Worm (Caenorhabditis elegans) whole organism, young adult: ENCODE data around the gene daao-1.

ENCODE experiments used
- B0336.3 ChIP-seq: fragments of 200-800 bp; sonication (Bioruptor generic); IDR thresholded peaks from 2 replicates; pipeline ENCODE4 v1.3.6; 2022; ENCODE audit warnings: missing genetic modification characterization, missing compliant biosample characterization
- D2030.7 ChIP-seq: fragments of 200-800 bp; sonication (Bioruptor generic); IDR thresholded peaks from 2 replicates; pipeline ENCODE4 v1.3.6; 2022; ENCODE audit warnings: missing genetic modification reagents, missing genetic modification characterization, missing compliant biosample characterization
- F22D6.2 ChIP-seq: sonication (generic microtip); optimal IDR thresholded peaks from 2 replicates; lab custom pipeline; 2016; ENCODE audit warnings: mild to moderate bottlenecking, missing genetic modification characterization, missing compliant biosample characterization
- F33H1.4 ChIP-seq: fragments of 200-800 bp; sonication (Bioruptor generic); IDR thresholded peaks from 2 replicates; pipeline ENCODE4 v1.3.6; 2022; ENCODE audit warnings: missing genetic modification reagents, missing genetic modification characterization, missing compliant biosample characterization
- F37B4.10 ChIP-seq: fragments of 200-800 bp; sonication (Bioruptor generic); IDR thresholded peaks from 2 replicates; pipeline ENCODE4 v1.3.6; 2022; ENCODE audit warnings: missing genetic modification characterization, missing compliant biosample characterization
- F39B2.1 ChIP-seq: fragments of 200-800 bp; sonication (Bioruptor generic); IDR thresholded peaks from 2 replicates; pipeline ENCODE4 v1.3.6; 2022; ENCODE audit warnings: missing genetic modification reagents, missing genetic modification characterization, missing compliant biosample characterization
- F57A8.1 ChIP-seq: fragments of 200-800 bp; sonication (Bioruptor generic); optimal IDR thresholded peaks from 2 replicates; lab custom pipeline; 2018; ENCODE audit warnings: mild to moderate bottlenecking, missing genetic modification characterization, moderate library complexity, missing compliant biosample characterization
- K11D2.4 ChIP-seq: fragments of 200-800 bp; sonication (Bioruptor generic); IDR thresholded peaks from 2 replicates; pipeline ENCODE4 v1.3.6; 2022; ENCODE audit warnings: missing genetic modification reagents, missing genetic modification characterization, missing compliant biosample characterization
- K12H6.12 ChIP-seq: fragments of 200-800 bp; sonication (Bioruptor generic); optimal IDR thresholded peaks from 2 replicates; lab custom pipeline; 2018; ENCODE audit warnings: mild to moderate bottlenecking, missing genetic modification characterization, missing compliant biosample characterization
- T07F8.4 ChIP-seq: sonication (generic microtip); optimal IDR thresholded peaks from 2 replicates; lab custom pipeline; 2016; ENCODE audit warnings: mild to moderate bottlenecking, missing genetic modification characterization, moderate library complexity, missing compliant biosample characterization
- T26A5.8 ChIP-seq: sonication (generic microtip); optimal IDR thresholded peaks from 2 replicates; lab custom pipeline; 2016; ENCODE audit warnings: missing genetic modification characterization, missing compliant biosample characterization
- Y79H2A.3 ChIP-seq: fragments of 200-800 bp; sonication (Bioruptor generic); conservative IDR thresholded peaks from 2 replicates; pipeline ENCODE4 v1.3.6; 2022; ENCODE audit warnings: missing genetic modification reagents, missing genetic modification characterization, missing compliant biosample characterization
- Y95B8A.8 ChIP-seq: fragments of 200-800 bp; sonication (Bioruptor generic); IDR thresholded peaks from 2 replicates; pipeline ENCODE4 v1.3.6; 2022; ENCODE audit warnings: missing genetic modification reagents, missing genetic modification characterization, missing compliant biosample characterization
- athp-1 ChIP-seq: sonication (generic microtip); optimal IDR thresholded peaks from 2 replicates; lab custom pipeline; 2017; ENCODE audit warnings: mild to moderate bottlenecking, missing genetic modification characterization, missing compliant biosample characterization
- attf-6 ChIP-seq: fragments of 200-800 bp; sonication (Bioruptor generic); IDR thresholded peaks from 2 replicates; pipeline ENCODE4 v1.3.6; 2022; ENCODE audit warnings: missing genetic modification reagents, missing genetic modification characterization, missing compliant biosample characterization
- bed-1 ChIP-seq: fragments of 200-800 bp; sonication (Bioruptor generic); IDR thresholded peaks from 2 replicates; pipeline ENCODE4 v1.3.6; 2022; ENCODE audit warnings: missing genetic modification reagents, missing genetic modification characterization, missing compliant biosample characterization
- bed-2 ChIP-seq: fragments of 200-800 bp; sonication (Bioruptor generic); IDR thresholded peaks from 2 replicates; pipeline ENCODE4 v1.3.6; 2022; ENCODE audit warnings: missing genetic modification reagents, missing genetic modification characterization, missing compliant biosample characterization
- ccch-3 ChIP-seq: fragments of 200-800 bp; sonication (Bioruptor generic); optimal IDR thresholded peaks from 2 replicates; lab custom pipeline; 2018; ENCODE audit warnings: mild to moderate bottlenecking, missing genetic modification characterization, missing compliant biosample characterization
- cebp-2 ChIP-seq: fragments of 200-800 bp; sonication (Bioruptor generic); IDR thresholded peaks from 2 replicates; pipeline ENCODE4 v1.3.6; 2022; ENCODE audit warnings: missing genetic modification characterization, missing compliant biosample characterization
- ceh-27 ChIP-seq: fragments of 200-800 bp; sonication (Bioruptor generic); optimal IDR thresholded peaks from 2 replicates; lab custom pipeline; 2018; ENCODE audit warnings: mild to moderate bottlenecking, missing genetic modification characterization, moderate library complexity, missing compliant biosample characterization
- ceh-40 ChIP-seq: fragments of 200-800 bp; sonication (Bioruptor generic); IDR thresholded peaks from 2 replicates; pipeline ENCODE4 v1.3.6; 2022; ENCODE audit warnings: missing genetic modification characterization, missing compliant biosample characterization
- ceh-79 ChIP-seq: sonication (generic microtip); optimal IDR thresholded peaks from 2 replicates; lab custom pipeline; 2017; ENCODE audit warnings: mild to moderate bottlenecking, missing genetic modification characterization, missing compliant biosample characterization
- ceh-91 ChIP-seq: fragments of 200-800 bp; sonication (Bioruptor generic); IDR thresholded peaks from 2 replicates; pipeline ENCODE4 v1.3.6; 2022; ENCODE audit warnings: missing genetic modification reagents, missing genetic modification characterization, missing compliant biosample characterization
- die-1 ChIP-seq: sonication (generic microtip); optimal IDR thresholded peaks from 2 replicates; lab custom pipeline; 2016; ENCODE audit warnings: missing genotype, mild to moderate bottlenecking, missing genetic modification characterization, missing compliant biosample characterization
- dox-1 ChIP-seq: fragments of 200-800 bp; sonication (Bioruptor generic); IDR thresholded peaks from 2 replicates; pipeline ENCODE4 v1.3.6; 2022; ENCODE audit warnings: missing genetic modification reagents, missing genetic modification characterization, missing compliant biosample characterization
- dpff-1 ChIP-seq: sonication (generic microtip); optimal IDR thresholded peaks from 2 replicates; lab custom pipeline; 2017; ENCODE audit warnings: mild to moderate bottlenecking, missing genetic modification characterization, missing compliant biosample characterization
- egl-44 ChIP-seq: fragments of 200-800 bp; sonication (Bioruptor generic); IDR thresholded peaks from 2 replicates; pipeline ENCODE4 v1.3.6; 2022; ENCODE audit warnings: missing genetic modification reagents, missing genetic modification characterization, missing compliant biosample characterization
- ekl-4 ChIP-seq: fragments of 200-800 bp; sonication (Bioruptor generic); IDR thresholded peaks from 2 replicates; pipeline ENCODE4 v1.3.6; 2022; ENCODE audit warnings: missing genetic modification reagents, missing genetic modification characterization, missing compliant biosample characterization
- ets-4 ChIP-seq: fragments of 200-800 bp; sonication (Bioruptor generic); optimal IDR thresholded peaks from 2 replicates; lab custom pipeline; 2018; ENCODE audit warnings: mild to moderate bottlenecking, missing genetic modification characterization, missing compliant biosample characterization
- fkh-3 ChIP-seq: sonication (generic microtip); optimal IDR thresholded peaks from 2 replicates; lab custom pipeline; 2016; ENCODE audit warnings: mild to moderate bottlenecking, missing genetic modification characterization, missing compliant biosample characterization
- him-1 ChIP-seq: sonication (generic microtip); optimal IDR thresholded peaks from 2 replicates; lab custom pipeline; 2016; ENCODE audit warnings: missing genotype, missing genetic modification reagents, missing genetic modification characterization, missing compliant biosample characterization
- hmg-20 ChIP-seq: fragments of 200-800 bp; sonication (Bioruptor generic); IDR thresholded peaks from 2 replicates; pipeline ENCODE4 v1.3.6; 2022; ENCODE audit warnings: missing genetic modification reagents, missing genetic modification characterization, missing compliant biosample characterization
- hsf-1 ChIP-seq: fragments of 200-800 bp; sonication (Bioruptor generic); IDR thresholded peaks from 2 replicates; pipeline ENCODE4 v1.3.6; 2022; ENCODE audit warnings: missing genetic modification reagents, missing genetic modification characterization, missing compliant biosample characterization
- lag-1 ChIP-seq: fragments of 200-800 bp; sonication (Bioruptor generic); IDR thresholded peaks from 2 replicates; pipeline ENCODE4 v1.3.6; 2022; ENCODE audit warnings: missing genetic modification reagents, missing genetic modification characterization, missing compliant biosample characterization
- let-607 ChIP-seq, 2 experiments: fragments of 200-800 bp in 1 of 2; sonication (Bioruptor generic) in 1 of 2; sonication (generic microtip) in 1 of 2; optimal IDR thresholded peaks; 2 replicates each; lab custom pipeline; 2016 to 2018; ENCODE audit warnings: mild to moderate bottlenecking in 2 of 2, missing compliant biosample characterization in 2 of 2, missing genetic modification characterization in 2 of 2, moderate library complexity in 2 of 2, missing genotype in 1 of 2
- lin-35 ChIP-seq, 3 experiments: fragments of 150-350 bp in 2 of 3; sonication (generic microtip) in 1 of 3; optimal IDR thresholded peaks; 2 replicates each; lab custom pipeline; 2014 to 2018; ENCODE audit warnings: missing biosample characterization in 3 of 3, missing genetic modification characterization in 3 of 3, missing genetic modification reagents in 3 of 3
- lin-40 ChIP-seq: sonication (generic microtip); optimal IDR thresholded peaks from 2 replicates; lab custom pipeline; 2016; ENCODE audit warnings: missing genetic modification characterization, mild to moderate bottlenecking, missing compliant biosample characterization, missing genotype, missing genetic modification reagents
- madf-3 ChIP-seq: fragments of 200-800 bp; sonication (Bioruptor generic); IDR thresholded peaks from 2 replicates; pipeline ENCODE4 v1.3.6; 2022; ENCODE audit warnings: missing genetic modification reagents, missing genetic modification characterization, missing compliant biosample characterization
- madf-6 ChIP-seq: fragments of 200-800 bp; sonication (Bioruptor generic); IDR thresholded peaks from 2 replicates; pipeline ENCODE4 v1.3.6; 2022; ENCODE audit warnings: missing genetic modification reagents, missing genetic modification characterization, missing compliant biosample characterization
- mel-28 ChIP-seq: sonication (generic microtip); optimal IDR thresholded peaks from 2 replicates; lab custom pipeline; 2016; ENCODE audit warnings: borderline replicate concordance, mild to moderate bottlenecking, missing genetic modification characterization, missing compliant biosample characterization
- mxl-1 ChIP-seq: sonication (generic microtip); optimal IDR thresholded peaks from 2 replicates; lab custom pipeline; 2016; ENCODE audit warnings: missing genetic modification characterization, missing compliant biosample characterization
- pbrm-1 ChIP-seq: fragments of 200-800 bp; sonication (Bioruptor generic); IDR thresholded peaks from 2 replicates; pipeline ENCODE4 v1.3.6; 2022; ENCODE audit warnings: missing genetic modification reagents, missing genetic modification characterization, missing compliant biosample characterization
- rec-8 ChIP-seq, 2 experiments: sonication (generic microtip); optimal IDR thresholded peaks; 2 replicates each; lab custom pipeline; 2016; ENCODE audit warnings: mild to moderate bottlenecking in 2 of 2, missing genetic modification characterization in 2 of 2, missing genetic modification reagents in 2 of 2, missing genotype in 2 of 2, missing biosample characterization in 1 of 2, missing compliant biosample characterization in 1 of 2, moderate library complexity in 1 of 2
- repo-1 ChIP-seq: sonication (generic microtip); optimal IDR thresholded peaks from 2 replicates; lab custom pipeline; 2017; ENCODE audit warnings: mild to moderate bottlenecking, missing genetic modification characterization, missing compliant biosample characterization
- rpc-1 ChIP-seq, 2 experiments: fragments of 150-350 bp in 1 of 2; sonication (generic microtip) in 1 of 2; optimal IDR thresholded peaks; 2 replicates each; lab custom pipeline; 2014 to 2018; ENCODE audit warnings: missing biosample characterization in 1 of 2, missing genetic modification characterization in 1 of 2, missing genetic modification reagents in 1 of 2, missing genotype in 1 of 2
- tbp1 ChIP-seq: fragments of 200-800 bp; sonication (Bioruptor generic); optimal IDR thresholded peaks from 2 replicates; lab custom pipeline; 2018; ENCODE audit warnings: mild to moderate bottlenecking, missing genetic modification characterization, missing compliant biosample characterization
- ztf-25 ChIP-seq: fragments of 200-800 bp; sonication (Bioruptor generic); IDR thresholded peaks from 2 replicates; pipeline ENCODE4 v1.3.6; 2022; ENCODE audit warnings: missing genetic modification reagents, missing genetic modification characterization, missing compliant biosample characterization
- ztf-3 ChIP-seq: fragments of 200-800 bp; sonication (Bioruptor generic); optimal IDR thresholded peaks from 2 replicates; lab custom pipeline; 2018; ENCODE audit warnings: mild to moderate bottlenecking, missing genetic modification characterization, missing compliant biosample characterization

daao-1 gene

ce11 chrIV:2665388-2665978 lies 51.5 kb downstream of the daao-1 start (continued):
- TF ChIP-seq ceh-40 (GFP tag; lab: Robert Waterston, UW) (0 out of 2 replicates have a peak, but pooled peaks have one; percentile 46), ets-4 (GFP tag; lab: Kevin White, UChicago) (no peak), cebp-2 (GFP tag; lab: Robert Waterston, UW) (peak; percentile 40; the same call in 1 of the 2 replicates), ztf-3 (no peak), tbp1 (GFP tag; lab: Kevin White, UChicago) (peak; percentile 91), madf-6 (GFP tag; lab: Robert Waterston, UW) (peak; percentile 33; the same call in 1 of the 2 replicates), K12H6.12 (tag; lab: Kevin White, UChicago) (no peak), ztf-25 (GFP tag; lab: Robert Waterston, UW) (no peak), pbrm-1 (no peak), F33H1.4 (GFP tag; lab: Robert Waterston, UW) (no peak), ekl-4 (GFP tag; lab: Robert Waterston, UW) (0 out of 2 replicates have a peak, but pooled peaks have one; percentile 16), rec-8 (tag; optimal IDR thresholded peaks at IDR 0.05; lab: Kevin White, UChicago) (peak in 1 of 2 experiments; percentile 41), attf-6 (GFP tag; lab: Robert Waterston, UW) (no peak), F39B2.1 (GFP tag; lab: Robert Waterston, UW) (no peak), him-1 (tag; lab: Kevin White, UChicago) (no peak), F37B4.10 (GFP tag; lab: Robert Waterston, UW) (no peak), T26A5.8 (tag; lab: Kevin White, UChicago) (peak; percentile 16), ccch-3 (GFP tag; lab: Kevin White, UChicago) (no peak), repo-1 (tag; lab: Kevin White, UChicago) (peak; percentile 27), athp-1 (tag; lab: Kevin White, UChicago) (peak; percentile 43), lin-35 (GFP tag; optimal IDR thresholded peaks at IDR 0.05; lab: Kevin White, UChicago) (no peak), F57A8.1 (GFP tag; lab: Kevin White, UChicago) (no peak), B0336.3 (no peak), lag-1 (GFP tag; lab: Robert Waterston, UW) (no peak), mel-28 (tag; lab: Kevin White, UChicago) (no peak), ceh-27 (GFP tag; lab: Kevin White, UChicago) (no peak), F22D6.2 (no peak), madf-3 (GFP tag; lab: Robert Waterston, UW) (0 out of 2 replicates have a peak, but pooled peaks have one; percentile 69), dpff-1 (no peak), mxl-1 (peak; percentile 21), ceh-91 (no peak), die-1 (tag; lab: Kevin White, UChicago) (peak; percentile 65), dox-1 (peak; percentile 29; the same call in 1 of the 2 replicates), hmg-20 (GFP tag; lab: Robert Waterston, UW) (peak; percentile 19; the same call in 1 of the 2 replicates), Y79H2A.3 (GFP tag; lab: Robert Waterston, UW) (no peak), D2030.7 (no peak), K11D2.4 (GFP tag; lab: Robert Waterston, UW) (no peak), Y95B8A.8 (GFP tag; lab: Robert Waterston, UW) (no peak), hsf-1 (GFP tag; lab: Robert Waterston, UW) (no peak), lin-40 (tag; lab: Kevin White, UChicago) (no peak), bed-2 (GFP tag; lab: Robert Waterston, UW) (no peak), ceh-79 (tag; lab: Kevin White, UChicago) (peak; percentile 23), fkh-3 (tag; lab: Kevin White, UChicago) (no peak), egl-44 (GFP tag; lab: Robert Waterston, UW) (no peak), bed-1 (no peak), rpc-1 (optimal IDR thresholded peaks at IDR 0.05; lab: Kevin White, UChicago) (peak; percentile 69), rpc-1 (tag; optimal IDR thresholded peaks at IDR 0.05; lab: Kevin White, UChicago) (peak; percentile 77), let-607 (tag; optimal IDR thresholded peaks at IDR 0.05; lab: Kevin White, UChicago) (no peak), T07F8.4 (tag; lab: Kevin White, UChicago) (no peak)
